Worm (Caenorhabditis elegans) whole organism, late embryonic: ENCODE data around the gene plx-1.

Experiments used
- C08G9.2 ChIP-seq: sonication (generic microtip); optimal IDR thresholded peaks from 2 replicates; lab custom pipeline; 2016; ENCODE audit warnings: mild to moderate bottlenecking, missing genetic modification characterization, moderate library complexity, missing compliant biosample characterization
- C38D4.7 ChIP-seq: fragments of 200-800 bp; sonication (Bioruptor generic); optimal IDR thresholded peaks from 2 replicates; lab custom pipeline; 2018; ENCODE audit warnings: mild to moderate bottlenecking, missing genetic modification characterization, moderate library complexity, missing compliant biosample characterization
- K09A11.1 ChIP-seq: sonication (generic microtip); optimal IDR thresholded peaks from 2 replicates; lab custom pipeline; 2017; ENCODE audit warnings: antibody characterized with exemption, mild to moderate bottlenecking, missing genetic modification characterization, missing compliant biosample characterization; ENCODE audit not compliant: insufficient read depth
- ahr-1 ChIP-seq: sonication (generic microtip); optimal IDR thresholded peaks from 2 replicates; lab custom pipeline; 2016; ENCODE audit warnings: missing genetic modification characterization, missing compliant biosample characterization
- ceh-14 ChIP-seq: sonication (generic microtip); optimal IDR thresholded peaks from 2 replicates; lab custom pipeline; 2016; ENCODE audit warnings: missing genotype, missing genetic modification characterization, missing compliant biosample characterization
- ceh-18 ChIP-seq: sonication (generic microtip); optimal IDR thresholded peaks from 2 replicates; lab custom pipeline; 2016; ENCODE audit warnings: missing genetic modification characterization, missing compliant biosample characterization
- ceh-2 ChIP-seq: sonication (generic microtip); optimal IDR thresholded peaks from 2 replicates; lab custom pipeline; 2016; ENCODE audit warnings: missing genotype, missing genetic modification characterization, missing compliant biosample characterization
- ceh-22 ChIP-seq: sonication (generic microtip); optimal IDR thresholded peaks from 2 replicates; lab custom pipeline; 2017; ENCODE audit warnings: missing biosample characterization, missing genetic modification characterization
- ceh-24 ChIP-seq: sonication (generic microtip); optimal IDR thresholded peaks from 2 replicates; lab custom pipeline; 2016; ENCODE audit warnings: mild to moderate bottlenecking, missing genetic modification characterization, missing compliant biosample characterization
- ceh-30 ChIP-seq: fragments of 150-350 bp; optimal IDR thresholded peaks from 2 replicates; lab custom pipeline; 2014; ENCODE audit warnings: missing biosample characterization, missing genetic modification characterization
- ceh-34 ChIP-seq: sonication (generic microtip); optimal IDR thresholded peaks from 2 replicates; lab custom pipeline; 2016; ENCODE audit warnings: mild to moderate bottlenecking, missing genetic modification characterization, missing compliant biosample characterization
- ceh-45 ChIP-seq: fragments of 200-800 bp; sonication (Bioruptor generic); IDR thresholded peaks from 2 replicates; pipeline ENCODE4 v1.3.6; 2022; ENCODE audit warnings: missing genetic modification reagents, missing genetic modification characterization, missing compliant biosample characterization
- ceh-48 ChIP-seq: sonication (generic microtip); optimal IDR thresholded peaks from 2 replicates; lab custom pipeline; 2016; ENCODE audit warnings: missing genetic modification characterization, inconsistent platforms, missing compliant biosample characterization
- ceh-6 ChIP-seq: fragments of 200-800 bp; sonication (Bioruptor generic); optimal IDR thresholded peaks from 2 replicates; lab custom pipeline; 2018; ENCODE audit warnings: mild to moderate bottlenecking, missing genetic modification characterization, missing compliant biosample characterization
- che-1 ChIP-seq: sonication (generic microtip); optimal IDR thresholded peaks from 2 replicates; lab custom pipeline; 2016; ENCODE audit warnings: mild to moderate bottlenecking, missing genetic modification characterization, missing compliant biosample characterization
- dve-1 ChIP-seq: sonication (generic microtip); optimal IDR thresholded peaks from 2 replicates; lab custom pipeline; 2017; ENCODE audit warnings: antibody characterized with exemption, mild to moderate bottlenecking, missing genetic modification characterization, missing compliant biosample characterization
- elt-2 ChIP-seq: sonication (generic microtip); optimal IDR thresholded peaks from 2 replicates; lab custom pipeline; 2016; ENCODE audit warnings: missing genetic modification reagents, missing genetic modification characterization, missing compliant biosample characterization
- fax-1 ChIP-seq: sonication (generic microtip); optimal IDR thresholded peaks from 2 replicates; lab custom pipeline; 2016; ENCODE audit warnings: missing genotype, missing genetic modification characterization, missing compliant biosample characterization
- fkh-10 ChIP-seq: fragments of 150-350 bp; optimal IDR thresholded peaks from 2 replicates; lab custom pipeline; 2014; ENCODE audit warnings: missing biosample characterization, missing genetic modification reagents, missing genetic modification characterization
- fkh-6 ChIP-seq: sonication (generic microtip); optimal IDR thresholded peaks from 2 replicates; lab custom pipeline; 2016; ENCODE audit warnings: missing genetic modification characterization, missing compliant biosample characterization
- hlh-13 ChIP-seq: fragments of 200-800 bp; sonication (Bioruptor generic); optimal IDR thresholded peaks from 2 replicates; lab custom pipeline; 2018; ENCODE audit warnings: mild to moderate bottlenecking, missing genetic modification characterization, missing compliant biosample characterization
- hlh-6 ChIP-seq: sonication (generic microtip); optimal IDR thresholded peaks from 2 replicates; lab custom pipeline; 2016; ENCODE audit warnings: missing genotype, missing genetic modification characterization, missing compliant biosample characterization
- lim-6 ChIP-seq: sonication (generic microtip); optimal IDR thresholded peaks from 2 replicates; lab custom pipeline; 2016; ENCODE audit warnings: missing genetic modification characterization, missing compliant biosample characterization
- lin-11 ChIP-seq: fragments of 200-800 bp; sonication (Bioruptor generic); optimal IDR thresholded peaks from 2 replicates; lab custom pipeline; 2018; ENCODE audit warnings: mild to moderate bottlenecking, missing genetic modification characterization, missing compliant biosample characterization
- madf-2 ChIP-seq: sonication (generic microtip); optimal IDR thresholded peaks from 2 replicates; lab custom pipeline; 2017; ENCODE audit warnings: missing genetic modification characterization, missing compliant biosample characterization
- nfya-1 ChIP-seq: sonication (generic microtip); optimal IDR thresholded peaks from 2 replicates; lab custom pipeline; 2017; ENCODE audit warnings: missing genetic modification characterization, mild to moderate bottlenecking, missing compliant biosample characterization, antibody characterized with exemption, moderate library complexity
- odd-2 ChIP-seq: sonication (generic microtip); optimal IDR thresholded peaks from 2 replicates; lab custom pipeline; 2017; ENCODE audit warnings: antibody characterized with exemption, mild to moderate bottlenecking, missing genetic modification characterization, missing compliant biosample characterization
- pag-3 ChIP-seq: sonication (generic microtip); optimal IDR thresholded peaks from 2 replicates; lab custom pipeline; 2016; ENCODE audit warnings: missing compliant biosample characterization, missing genetic modification characterization, borderline replicate concordance
- pat-9 ChIP-seq: fragments of 200-800 bp; sonication (Bioruptor generic); optimal IDR thresholded peaks from 2 replicates; lab custom pipeline; 2018; ENCODE audit warnings: mild to moderate bottlenecking, missing genetic modification characterization, moderate library complexity, missing compliant biosample characterization
- pax-1 ChIP-seq: fragments of 150-350 bp; optimal IDR thresholded peaks from 2 replicates; lab custom pipeline; 2014; ENCODE audit warnings: missing biosample characterization, missing genetic modification characterization
- pha-4 ChIP-seq: fragments of 150-350 bp; optimal IDR thresholded peaks from 2 replicates; lab custom pipeline; 2018; ENCODE audit warnings: missing biosample characterization, missing genetic modification reagents, missing genetic modification characterization
- pqm-1 ChIP-seq: sonication (generic microtip); optimal IDR thresholded peaks from 2 replicates; lab custom pipeline; 2016; ENCODE audit warnings: missing genetic modification characterization, missing compliant biosample characterization
- rnt-1 ChIP-seq: sonication (generic microtip); optimal IDR thresholded peaks from 2 replicates; lab custom pipeline; 2016; ENCODE audit warnings: missing genetic modification characterization, missing compliant biosample characterization
- sdc-2 ChIP-seq: sonication (generic microtip); optimal IDR thresholded peaks from 2 replicates; lab custom pipeline; 2016; ENCODE audit warnings: missing genotype, missing genetic modification characterization, missing compliant biosample characterization
- sox-4 ChIP-seq: sonication (generic microtip); optimal IDR thresholded peaks from 2 replicates; lab custom pipeline; 2017; ENCODE audit warnings: mild to moderate bottlenecking, missing genetic modification characterization, inconsistent platforms, missing compliant biosample characterization
- syd-9 ChIP-seq: sonication (generic microtip); optimal IDR thresholded peaks from 2 replicates; lab custom pipeline; 2016; ENCODE audit warnings: mild to moderate bottlenecking, missing genetic modification characterization, moderate library complexity, missing compliant biosample characterization
- ttx-3 ChIP-seq: sonication (generic microtip); optimal IDR thresholded peaks from 2 replicates; lab custom pipeline; 2016; ENCODE audit warnings: missing genetic modification reagents, missing genetic modification characterization, missing compliant biosample characterization
- unc-3 ChIP-seq, 2 experiments: fragments of 200-800 bp in 1 of 2; sonication (Bioruptor generic) in 1 of 2; sonication (generic microtip) in 1 of 2; conservative IDR thresholded peaks in 1 of 2; optimal IDR thresholded peaks in 1 of 2; 2 replicates each; pipeline versions ENCODE4 v1.3.6 to Lab custom; 2016 to 2022; ENCODE audit warnings: missing compliant biosample characterization in 2 of 2, missing genetic modification characterization in 2 of 2, missing genetic modification reagents in 1 of 2
- unc-86 ChIP-seq: sonication (generic microtip); optimal IDR thresholded peaks from 2 replicates; lab custom pipeline; 2016; ENCODE audit warnings: missing genetic modification characterization, missing compliant biosample characterization

The plx-1 gene

DNA sequence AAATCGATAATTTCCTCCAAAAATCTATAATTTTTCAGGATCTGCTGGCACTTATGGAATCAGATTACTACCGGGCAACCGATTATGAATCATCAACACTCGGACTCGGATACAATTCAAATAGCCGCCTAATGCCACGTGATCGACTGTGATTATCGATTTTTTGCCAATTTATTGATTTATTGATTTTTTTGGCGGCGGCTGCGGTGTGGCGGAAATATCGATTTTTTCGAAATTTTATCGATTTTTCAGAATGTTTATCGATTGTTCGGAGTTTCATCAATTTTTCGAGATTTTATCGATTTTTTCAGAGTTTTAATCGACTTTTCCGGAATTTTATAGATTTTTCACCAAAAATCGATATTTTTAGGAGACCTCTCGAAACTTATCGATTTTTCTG lies 24.2 kb downstream of the plx-1 start:
- TF ChIP-seq ceh-48 (peak; percentile 91), ahr-1 (tag; lab: Kevin White, UChicago) (no peak)

DNA sequence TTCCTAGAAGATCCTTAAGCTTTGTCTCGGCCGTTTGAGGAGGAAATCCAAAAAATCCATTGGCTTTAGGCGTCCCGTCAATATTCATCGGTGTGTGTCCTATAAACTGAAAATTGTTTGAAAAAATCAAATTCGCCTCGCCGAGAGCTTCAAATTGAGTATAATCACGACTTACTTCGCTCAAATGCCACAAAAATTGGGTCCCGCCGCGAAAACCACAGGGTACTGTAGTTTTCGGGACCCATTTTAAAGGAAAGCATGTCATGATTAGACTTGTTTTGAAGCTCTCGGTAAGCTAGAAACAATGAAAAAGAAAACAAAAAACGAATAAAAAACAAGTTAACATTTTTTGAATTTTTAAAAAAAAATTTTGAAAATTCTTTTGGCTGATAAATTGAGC lies 31.0 kb downstream of the plx-1 start, which contains the start of gene egrh-2:
TSS of gene egrh-2 (minus strand) at position 101 of the 400 bp plus-strand sequence.
- no peak for TF ChIP-seq ceh-34 (tag; lab: Kevin White, UChicago)
- no peak for TF ChIP-seq pax-1
- no peak for TF ChIP-seq odd-2 (tag; lab: Kevin White, UChicago)
- TF ChIP-seq ceh-18 (tag; lab: Kevin White, UChicago), result no peak
- TF ChIP-seq ceh-22 (tag; lab: Kevin White, UChicago), result no peak
- TF ChIP-seq unc-3 (GFP tag; conservative IDR thresholded peaks at IDR 0.05; lab: Robert Waterston, UW), result no peak
- no peak for TF ChIP-seq unc-3 (tag; optimal IDR thresholded peaks at IDR 0.05; lab: Kevin White, UChicago)
- TF ChIP-seq, all 69 proteins: peak for 0

DNA sequence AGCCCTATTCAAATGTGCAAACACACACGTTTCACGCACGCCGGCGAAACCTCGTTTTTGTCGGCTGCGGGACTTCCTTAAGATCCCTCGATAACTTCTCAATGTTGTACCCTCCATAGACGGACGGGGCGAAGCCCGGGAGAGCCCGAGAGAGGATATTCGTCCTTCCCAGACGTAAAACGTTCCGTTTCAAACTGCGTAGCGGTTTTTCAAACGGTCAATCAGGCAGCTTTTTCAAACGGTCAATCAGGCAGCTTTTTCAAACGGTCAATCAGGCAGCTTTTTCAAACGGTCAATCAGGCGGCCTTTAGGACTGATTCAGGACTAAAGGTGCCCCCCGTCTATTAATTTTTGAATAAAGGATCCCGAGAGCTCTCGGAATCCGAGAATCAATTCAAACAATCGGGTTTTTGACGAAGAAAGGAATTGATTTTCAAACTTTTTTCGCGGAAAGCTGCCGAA lies 31.9 kb downstream of the plx-1 start:
- TF ChIP-seq fkh-10 (GFP tag; lab: Kevin White, UChicago) (no peak), ceh-30 (tag; lab: Kevin White, UChicago) (no peak), ttx-3 (tag; lab: Kevin White, UChicago) (no peak), lin-11 (no peak), ceh-34 (tag; lab: Kevin White, UChicago) (no peak), C38D4.7 (GFP tag; lab: Kevin White, UChicago) (no peak), ceh-2 (no peak), pqm-1 (tag; lab: Kevin White, UChicago) (no peak), unc-86 (tag; lab: Kevin White, UChicago) (no peak), sox-4 (no peak), syd-9 (tag; lab: Kevin White, UChicago) (no peak), che-1 (tag; lab: Kevin White, UChicago) (no peak), C08G9.2 (no peak), ceh-24 (no peak), ceh-45 (GFP tag; lab: Robert Waterston, UW) (no peak), fkh-6 (tag; lab: Kevin White, UChicago) (no peak), pat-9 (tag; lab: Kevin White, UChicago) (no peak), elt-2 (tag; lab: Kevin White, UChicago) (no peak)

DNA sequence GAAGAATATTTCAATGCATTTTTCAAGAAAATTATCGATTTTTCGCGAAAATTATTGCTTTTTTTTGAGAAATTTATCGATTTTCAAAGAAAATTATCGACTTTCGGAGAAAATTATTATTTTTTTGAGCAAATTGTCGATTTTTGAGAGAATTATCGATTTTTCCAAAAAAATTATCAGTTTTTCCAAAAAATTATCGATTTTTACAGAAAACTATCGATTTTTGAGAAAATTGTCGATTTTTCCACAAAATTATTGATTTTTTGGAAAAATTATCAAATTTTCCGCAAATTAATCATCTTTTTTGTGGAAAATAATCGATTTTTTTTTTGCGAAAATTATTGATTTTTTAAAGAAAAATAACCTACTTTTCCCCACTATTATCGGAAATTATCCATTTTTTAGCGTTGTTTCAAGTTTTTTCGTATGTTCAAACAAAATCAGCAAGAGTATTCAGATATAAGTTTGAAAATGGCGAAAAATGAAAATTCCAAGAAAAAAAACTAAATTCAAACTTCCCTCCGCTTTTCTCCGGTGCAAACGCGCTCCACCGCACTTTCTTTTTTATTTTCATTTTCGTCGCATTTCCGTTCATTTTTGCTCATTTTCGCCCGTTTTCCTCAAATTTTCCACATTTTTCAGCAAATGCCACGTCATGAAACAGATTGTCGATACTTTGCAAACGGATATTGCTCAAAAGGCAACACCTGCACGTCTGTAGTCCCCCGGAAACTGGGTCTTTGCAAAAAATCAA lies 32.5 kb downstream of the plx-1 start, which contains the start of gene lep-2:
TSS of gene lep-2 (plus strand) at position 637 of the 754 bp plus-strand sequence.
- no peak for TF ChIP-seq ttx-3 (tag; lab: Kevin White, UChicago)
- no peak for TF ChIP-seq ceh-30 (tag; lab: Kevin White, UChicago)
- no peak for TF ChIP-seq sdc-2 (tag; lab: Kevin White, UChicago)
- no peak for TF ChIP-seq madf-2
- TF ChIP-seq hlh-6 (tag; lab: Kevin White, UChicago), result no peak
- TF ChIP-seq nfya-1 (tag; lab: Kevin White, UChicago), result peak; percentile 10
- TF ChIP-seq lim-6, result no peak
- TF ChIP-seq pax-1, result no peak
- TF ChIP-seq ceh-48, result peak; percentile 79
- TF ChIP-seq ceh-34 (tag; lab: Kevin White, UChicago), result no peak

DNA sequence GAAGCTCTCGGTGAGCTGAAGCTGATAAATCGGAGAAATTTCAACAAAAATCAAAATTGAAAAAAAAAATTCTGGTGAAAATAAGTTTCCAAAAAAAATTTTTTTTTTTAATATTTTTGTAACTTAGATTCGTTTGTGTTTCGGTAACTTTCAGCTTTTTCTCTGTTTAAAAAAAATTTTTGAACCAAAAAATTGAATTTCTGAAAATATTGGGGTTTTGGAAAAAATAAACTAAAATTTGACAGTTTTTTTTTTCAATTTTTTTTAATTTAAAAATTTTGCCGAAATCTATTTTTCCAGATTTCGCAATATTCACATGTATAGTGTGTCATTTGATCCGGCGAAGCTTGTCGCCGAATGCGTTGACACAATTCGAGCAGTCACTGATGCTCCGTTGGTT lies 39.6 kb downstream of the plx-1 start, which contains the start of gene Y55F3AM.5:
TSS of gene Y55F3AM.5 (plus strand) at position 301 of the 400 bp plus-strand sequence.
- TF ChIP-seq pag-3 (tag; lab: Kevin White, UChicago), result no peak
- no peak for TF ChIP-seq ceh-6 (GFP tag; lab: Kevin White, UChicago)
- no peak for TF ChIP-seq hlh-13 (GFP tag; lab: Kevin White, UChicago)
- no peak for TF ChIP-seq K09A11.1 (tag; lab: Kevin White, UChicago)
- no peak for TF ChIP-seq fax-1 (tag; lab: Kevin White, UChicago)
- no peak for TF ChIP-seq dve-1 (tag; lab: Kevin White, UChicago)
- TF ChIP-seq ceh-14 (tag; lab: Kevin White, UChicago), result no peak
- no peak for TF ChIP-seq pha-4 (tag; lab: Kevin White, UChicago)
- no peak for TF ChIP-seq rnt-1 (tag; lab: Kevin White, UChicago)
- no peak for TF ChIP-seq C38D4.7 (GFP tag; lab: Kevin White, UChicago)
- TF ChIP-seq odd-2 (tag; lab: Kevin White, UChicago), result no peak
